Fruit fly (Drosophila melanogaster) ovary, adult (tissue): ENCODE measurements around the gene TotA.
A peak's percentile ranks its signal among the peaks of the same experiment; 100 is the strongest.

Source experiments
- CG17801 ChIP-seq: fragments of 200-800 bp; optimal IDR thresholded peaks from 2 replicates; lab custom pipeline; 2019; ENCODE audit warnings: missing biosample characterization, mild to moderate bottlenecking, missing genetic modification characterization, moderate library complexity; ENCODE audit not compliant: partially characterized antibody

Gene TotA

dm6 chr3R:20870736-20871135, at the start of gene TotA:
Gene TotA, plus strand, starts transcription at chr3R:20871036.
- no peak for TF ChIP-seq CG17801 (GFP tag; lab: Kevin White, UChicago)

DNA sequence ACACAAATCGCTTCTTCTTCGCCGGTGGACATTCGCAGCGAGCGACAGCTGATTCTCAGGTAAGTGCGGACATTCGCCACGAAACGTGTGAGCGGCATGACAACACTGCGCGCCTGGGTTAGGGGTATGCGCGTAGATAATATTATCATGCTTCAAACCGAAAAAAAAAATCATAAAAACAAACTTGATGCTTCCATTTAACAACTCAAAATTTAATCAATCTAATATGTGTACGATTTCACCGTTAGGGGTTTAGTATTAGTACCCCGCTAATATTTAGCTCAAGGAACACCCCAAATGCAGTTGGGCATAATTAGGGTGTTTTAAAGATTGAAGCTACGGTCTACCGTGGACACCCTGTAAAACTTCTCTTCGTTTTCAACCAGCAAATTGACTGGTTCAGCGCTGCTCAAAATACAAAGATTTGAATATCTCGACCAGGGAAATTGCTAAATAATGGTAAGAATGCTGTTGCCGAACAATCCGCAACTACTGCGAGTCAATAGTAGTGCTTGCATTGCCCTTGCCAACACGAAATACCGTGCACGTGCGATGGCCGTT, 48.9 kb upstream of the TotA start, which contains the start of the genes CG17271 and RpS20:
CG17271 (minus strand) TSS at position 34 of the 561 bp plus-strand sequence.
RpS20 (plus strand) TSS at position 367 of the 561 bp plus-strand sequence.
- peak; percentile 18 for TF ChIP-seq CG17801 (GFP tag; lab: Kevin White, UChicago)

- peak; percentile 24 for TF ChIP-seq CG17801 (GFP tag; lab: Kevin White, UChicago)
Observed at dm6 chr3R:20823704-20824454, 47.0 kb upstream of the TotA start, which contains the start of gene CG17272. Gene CG17272, minus strand, starts transcription at chr3R:20824239.

- no peak for TF ChIP-seq CG17801 (GFP tag; lab: Kevin White, UChicago)
Observed at dm6 chr3R:20826929-20827328, 43.9 kb upstream of the TotA start.

DNA sequence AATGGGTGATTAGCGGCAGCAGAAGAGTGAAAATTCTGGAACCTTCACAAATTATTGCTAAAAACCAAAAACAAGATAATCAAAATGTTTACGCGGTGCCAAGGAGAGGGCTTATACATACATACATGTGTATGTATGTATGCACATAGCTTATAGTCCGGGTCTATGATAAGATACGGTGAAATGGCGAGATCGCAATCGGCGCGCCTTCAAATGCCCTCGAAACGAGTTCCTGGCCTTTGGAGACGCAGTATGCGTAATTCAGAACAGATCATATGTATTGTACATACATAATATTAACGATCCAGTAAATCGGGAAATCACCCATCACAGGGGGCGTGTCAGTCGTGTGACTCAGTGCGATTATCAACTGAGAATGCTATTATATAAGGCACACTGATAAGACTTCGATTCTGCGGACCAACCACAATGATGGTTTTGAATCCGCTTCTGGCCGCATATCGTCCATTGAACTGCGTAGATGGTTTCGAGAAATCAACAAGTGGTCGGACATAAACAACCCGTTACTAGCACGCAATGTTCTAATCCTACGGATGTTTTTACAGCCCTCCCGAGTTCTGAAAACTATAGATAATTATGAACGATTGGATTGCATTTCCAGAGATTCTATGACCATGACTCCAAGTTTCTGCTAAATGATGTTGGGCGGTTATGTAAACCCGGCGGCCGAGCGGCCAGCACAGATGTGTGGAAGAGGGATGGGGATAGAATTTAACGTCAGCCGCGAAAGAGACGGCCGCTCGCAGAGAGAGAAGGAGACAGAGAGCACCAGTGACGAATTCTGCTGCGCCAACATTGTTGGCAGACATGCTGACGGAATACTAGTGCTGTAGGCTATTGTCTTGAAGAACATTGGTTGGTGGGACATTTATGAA, 42.1 kb upstream of the TotA start:
- peak; percentile 7 for TF ChIP-seq CG17801 (GFP tag; lab: Kevin White, UChicago)

dm6 chr3R:20829416-20830131, 41.3 kb upstream of the TotA start:
- no peak for TF ChIP-seq CG17801 (GFP tag; lab: Kevin White, UChicago)

DNA sequence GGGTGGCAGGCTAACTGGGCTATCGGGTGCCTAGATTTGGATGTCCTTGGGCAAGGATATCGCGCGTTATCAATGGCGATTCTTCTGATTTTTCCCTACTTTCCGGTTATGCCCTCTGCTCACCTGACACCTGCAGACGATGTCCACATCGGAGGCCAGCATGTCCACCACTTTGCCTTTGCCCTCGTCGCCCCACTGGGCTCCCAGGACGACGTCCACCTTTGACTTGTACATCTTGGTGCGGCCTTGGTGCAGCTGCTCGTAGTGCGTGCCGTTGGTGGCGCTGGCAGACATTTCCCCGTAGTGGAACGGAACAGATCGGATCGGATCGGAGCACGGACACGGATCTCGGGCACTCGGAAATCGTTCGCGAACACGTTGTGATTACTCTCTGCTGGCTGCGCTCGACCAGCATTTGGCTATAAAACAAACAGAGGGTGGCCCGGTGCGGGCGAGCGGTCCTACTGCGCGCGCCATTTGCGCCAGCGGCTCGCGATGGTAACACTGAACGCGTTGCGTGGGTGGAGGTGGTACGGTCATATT, 40.6 kb upstream of the TotA start, which contains the start of gene Adss:
Adss (minus strand) TSS at position 428 of the 543 bp plus-strand sequence.
- TF ChIP-seq CG17801 (GFP tag; lab: Kevin White, UChicago) = peak; percentile 58

DNA sequence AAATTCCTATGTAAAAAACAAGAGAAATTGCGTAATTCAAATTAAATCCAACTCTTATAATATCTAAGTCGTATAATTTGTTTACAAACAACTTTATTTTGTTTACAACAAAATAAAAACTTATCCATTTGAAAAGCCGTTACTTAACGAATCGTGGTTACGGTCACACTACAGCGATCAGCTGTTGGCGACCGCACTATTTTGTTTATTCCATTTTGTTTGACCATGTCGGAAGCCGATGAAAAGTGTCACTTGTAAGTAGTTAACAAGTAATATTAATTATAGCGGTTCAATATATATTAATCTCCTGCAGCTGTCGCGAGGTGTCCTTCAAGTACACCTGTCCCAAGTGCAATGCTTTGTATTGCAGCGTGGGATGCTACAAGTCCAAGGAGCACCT, 39.9 kb upstream of the TotA start, which contains the start of gene CG31223:
CG31223 (plus strand) TSS at position 165 of the 400 bp plus-strand sequence.
- no peak for TF ChIP-seq CG17801 (GFP tag; lab: Kevin White, UChicago)

- peak; percentile 41 for TF ChIP-seq CG17801 (GFP tag; lab: Kevin White, UChicago)
Observed at dm6 chr3R:20832689-20833524, 37.9 kb upstream of the TotA start, which contains the start of gene Synd. Gene Synd, plus strand, starts transcription at chr3R:20832799.

dm6 chr3R:20833664-20834063, 37.2 kb upstream of the TotA start:
- no peak for TF ChIP-seq CG17801 (GFP tag; lab: Kevin White, UChicago)

dm6 chr3R:20834770-20835183, 36.1 kb upstream of the TotA start:
- TF ChIP-seq CG17801 (GFP tag; lab: Kevin White, UChicago) = no peak

DNA sequence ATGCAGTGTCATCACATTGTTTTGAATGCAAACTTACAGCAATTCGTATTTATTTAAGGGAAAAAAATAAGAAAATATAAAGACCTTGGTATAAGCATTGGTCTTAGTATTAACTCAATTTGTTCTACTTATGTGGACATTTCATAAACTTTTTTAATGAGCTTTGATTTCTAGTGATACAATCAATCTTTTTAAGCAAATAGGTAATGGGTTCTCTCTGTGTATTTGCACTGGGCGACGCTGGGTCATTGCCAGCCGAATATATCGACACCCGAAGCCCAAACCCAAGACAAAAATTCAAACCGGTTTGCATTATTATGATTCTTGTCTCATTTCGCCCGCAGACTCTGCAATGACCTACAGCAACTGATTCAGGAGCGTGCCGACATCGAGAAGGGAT, 35.3 kb upstream of the TotA start:
- no peak for TF ChIP-seq CG17801 (GFP tag; lab: Kevin White, UChicago)
